Fruit fly (Drosophila melanogaster): ENCODE results near the gene CG10561.

The CG10561 gene

DNA sequence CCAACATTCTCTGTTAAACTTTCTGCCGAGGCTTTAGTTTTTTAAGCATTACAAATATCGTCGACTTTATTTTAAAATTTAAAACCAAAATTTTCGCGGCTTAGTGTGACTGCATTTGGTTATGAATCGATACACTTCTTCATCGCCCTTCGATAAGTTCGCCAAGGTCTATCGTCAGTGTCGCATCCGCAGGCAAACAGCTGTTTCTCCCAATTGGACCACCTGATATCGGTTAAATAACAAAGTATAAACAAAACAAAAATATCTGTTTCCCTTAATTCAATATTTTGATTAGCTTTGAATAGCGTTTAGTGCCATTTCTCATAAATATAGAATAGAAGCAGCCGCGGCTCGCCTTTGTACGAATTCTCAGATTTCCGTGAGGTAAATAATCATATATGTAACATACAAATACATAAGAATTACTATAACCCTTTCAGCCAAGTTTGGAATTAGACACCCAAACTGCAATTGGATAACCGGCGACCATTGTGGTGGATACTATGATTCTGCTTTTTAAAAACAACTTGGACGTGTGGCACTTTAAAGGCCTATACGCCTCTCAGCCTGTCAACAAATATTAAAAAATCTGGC is at the start of gene CG10561:
TSS of gene CG10561 (plus strand) at position 219 of the 594 bp plus-strand sequence.
- TF ChIP-seq CG17801 (GFP tag; optimal IDR thresholded peaks at IDR 0.05; ENCODE audit: partially characterized antibody) = peak; percentile 24

- TF ChIP-seq CG17801 (GFP tag; optimal IDR thresholded peaks at IDR 0.05; ENCODE audit: partially characterized antibody) = peak; percentile 13
Observed at dm6 chr2L:19064706-19065105, 49.5 kb upstream of the CG10561 start, which contains the start of gene CG17343. Gene CG17343, plus strand, starts transcription at chr2L:19064929.

- no peak for TF ChIP-seq CG17801 (GFP tag; optimal IDR thresholded peaks at IDR 0.05; ENCODE audit: partially characterized antibody)
Observed at dm6 chr2L:19068393-19068792, 45.8 kb upstream of the CG10561 start.

dm6 chr2L:19069548-19070145 is 44.6 kb upstream of the CG10561 start, which contains the start of gene CG10702:
Gene CG10702, minus strand, starts transcription at chr2L:19069851.
- no peak for TF ChIP-seq CG17801 (GFP tag; optimal IDR thresholded peaks at IDR 0.05; ENCODE audit: partially characterized antibody)

DNA sequence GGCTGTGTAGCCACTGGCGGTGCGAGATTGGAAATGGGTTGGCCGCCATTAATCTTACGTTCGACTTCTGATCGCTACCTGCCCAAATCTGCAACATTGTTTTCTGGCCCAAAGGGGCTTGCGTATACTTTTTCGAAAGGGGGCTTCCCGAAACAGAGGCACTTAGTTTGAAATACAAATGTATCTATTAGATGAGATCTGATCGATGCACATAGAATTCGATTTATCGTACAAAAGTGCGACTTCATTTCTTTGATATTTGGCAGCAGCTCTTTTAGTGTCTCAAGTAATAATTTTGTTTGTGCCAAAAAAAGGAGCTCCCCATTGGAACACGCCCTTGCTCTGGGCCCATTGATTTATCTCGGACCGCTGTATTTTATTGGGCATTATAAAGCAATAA is 42.5 kb upstream of the CG10561 start:
- no peak for TF ChIP-seq CG17801 (GFP tag; optimal IDR thresholded peaks at IDR 0.05; ENCODE audit: partially characterized antibody)

- no peak for TF ChIP-seq CG17801 (GFP tag; optimal IDR thresholded peaks at IDR 0.05; ENCODE audit: partially characterized antibody)
Observed at dm6 chr2L:19074099-19074828, 39.9 kb upstream of the CG10561 start, which contains the start of gene CG17572. Gene CG17572, minus strand, starts transcription at chr2L:19074149.

DNA sequence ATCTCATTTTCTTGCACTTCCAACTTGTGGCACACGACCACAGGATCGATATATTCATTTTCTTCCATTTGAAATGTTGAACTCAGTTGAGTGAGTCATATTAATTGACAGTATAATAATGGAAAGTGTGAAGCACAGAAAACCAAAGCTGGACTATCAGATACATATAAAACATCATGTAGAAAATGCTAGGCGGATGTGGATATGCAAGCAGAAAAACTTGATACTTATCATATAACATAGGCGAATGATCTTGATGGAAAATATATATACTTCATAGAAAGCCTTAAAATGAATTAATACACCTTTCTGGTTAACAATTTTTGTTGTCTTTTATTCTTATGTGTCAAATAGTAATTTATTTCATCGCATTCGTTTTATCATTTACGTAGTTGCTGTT is 35.3 kb upstream of the CG10561 start, which contains the start of gene CG10700:
TSS of gene CG10700 (minus strand) at position 101 of the 400 bp plus-strand sequence.
- no peak for TF ChIP-seq CG17801 (GFP tag; optimal IDR thresholded peaks at IDR 0.05; ENCODE audit: partially characterized antibody)

dm6 chr2L:19079742-19080141 is 34.5 kb upstream of the CG10561 start:
- no peak for TF ChIP-seq CG17801 (GFP tag; optimal IDR thresholded peaks at IDR 0.05; ENCODE audit: partially characterized antibody)

DNA sequence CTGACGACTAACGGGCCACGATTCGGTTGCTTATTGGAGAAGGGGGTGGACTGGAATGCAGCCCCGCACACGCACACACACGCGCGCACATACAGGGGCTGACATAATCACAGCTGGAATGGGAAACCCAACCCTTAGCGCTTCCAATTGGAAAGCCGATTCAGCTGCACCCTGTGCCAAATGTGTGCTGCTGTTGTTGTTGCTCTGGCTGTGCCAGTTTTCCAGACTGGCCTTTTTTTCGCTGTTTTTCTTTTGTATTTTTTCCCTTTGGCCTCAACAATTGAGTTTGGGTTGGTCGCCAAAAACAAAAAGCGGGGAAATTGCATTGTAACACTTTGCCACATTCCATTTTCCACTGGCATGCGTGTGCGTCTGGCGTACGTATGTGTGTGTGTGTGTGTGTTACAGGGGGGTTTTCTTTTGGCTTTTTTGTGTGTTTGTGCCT is 30.9 kb upstream of the CG10561 start:
- TF ChIP-seq CG17801 (GFP tag; optimal IDR thresholded peaks at IDR 0.05; ENCODE audit: partially characterized antibody) = no peak

- no peak for TF ChIP-seq CG17801 (GFP tag; optimal IDR thresholded peaks at IDR 0.05; ENCODE audit: partially characterized antibody)
Observed at dm6 chr2L:19088895-19089294, 25.3 kb upstream of the CG10561 start.

- TF ChIP-seq CG17801 (GFP tag; optimal IDR thresholded peaks at IDR 0.05; ENCODE audit: partially characterized antibody) = no peak
Observed at dm6 chr2L:19089385-19089784, 24.8 kb upstream of the CG10561 start.

dm6 chr2L:19093868-19094267 is 20.3 kb upstream of the CG10561 start:
- no peak for TF ChIP-seq CG17801 (GFP tag; optimal IDR thresholded peaks at IDR 0.05; ENCODE audit: partially characterized antibody)

- no peak for TF ChIP-seq CG17801 (GFP tag; optimal IDR thresholded peaks at IDR 0.05; ENCODE audit: partially characterized antibody)
Observed at dm6 chr2L:19096361-19096760, 17.8 kb upstream of the CG10561 start.

DNA sequence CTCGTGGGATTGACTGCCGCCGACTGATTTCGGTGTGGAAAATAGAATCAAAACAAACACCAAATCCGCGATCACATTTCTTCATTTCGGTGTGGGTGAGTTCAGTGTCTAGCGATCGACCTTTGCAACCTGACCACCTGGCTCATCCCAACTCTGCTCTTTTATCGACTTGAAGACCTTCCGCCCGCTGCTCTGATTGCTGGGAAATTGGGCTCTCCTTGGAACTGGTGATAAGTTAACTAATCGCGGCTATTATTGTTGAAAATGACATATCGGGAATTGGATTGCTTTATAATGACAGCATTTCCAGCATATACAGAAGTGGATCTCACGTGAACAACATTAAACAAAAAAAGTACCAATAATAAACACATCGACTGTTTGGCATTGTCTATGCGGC is 16.8 kb upstream of the CG10561 start:
- no peak for TF ChIP-seq CG17801 (GFP tag; optimal IDR thresholded peaks at IDR 0.05; ENCODE audit: partially characterized antibody)

DNA sequence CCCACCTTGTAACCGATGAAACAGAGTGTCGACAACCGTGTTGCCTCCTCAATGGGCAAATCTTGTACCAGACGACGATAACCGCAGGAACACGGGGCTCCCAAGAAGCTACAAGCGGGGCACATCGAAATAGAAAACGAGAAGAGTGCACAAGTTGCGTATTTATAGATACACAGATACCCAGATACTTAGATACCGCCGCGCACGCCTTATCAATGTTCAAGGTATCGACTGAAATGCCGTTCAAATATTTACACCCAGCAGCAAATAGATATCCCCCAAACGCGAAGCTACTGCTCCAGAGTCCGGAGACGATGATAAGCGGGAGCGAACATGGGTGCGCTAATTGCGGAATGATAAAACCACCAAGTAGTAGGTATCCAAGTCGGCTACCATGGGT is 15.5 kb upstream of the CG10561 start:
- no peak for TF ChIP-seq CG17801 (GFP tag; optimal IDR thresholded peaks at IDR 0.05; ENCODE audit: partially characterized antibody)

dm6 chr2L:19101744-19102143 is 12.5 kb upstream of the CG10561 start, which contains the start of the genes CG17344 and CG43731:
Gene CG17344, plus strand, starts transcription at chr2L:19102044.
Gene CG43731, plus strand, starts transcription at chr2L:19102044.
- no peak for TF ChIP-seq CG17801 (GFP tag; optimal IDR thresholded peaks at IDR 0.05; ENCODE audit: partially characterized antibody)
